Fruit fly (Drosophila melanogaster) whole organism, pupa: ENCODE data around the gene Fum3.
A peak's percentile ranks its signal among the peaks of the same experiment; 100 is the strongest.

ENCODE experiments used
- CG10348 ChIP-seq: fragments of 200-800 bp; sonication (Bioruptor generic); IDR thresholded peaks from 2 replicates; pipeline ENCODE4 v1.3.6; 2022; ENCODE audit warnings: missing biosample characterization, missing genetic modification characterization
- CG12605 ChIP-seq: fragments of 200-800 bp; sonication (Bioruptor generic); IDR thresholded peaks from 2 replicates; pipeline ENCODE4 v1.3.6; 2022; ENCODE audit warnings: missing biosample characterization, missing genetic modification characterization
- CG13204 ChIP-seq: fragments of 200-800 bp; sonication (Bioruptor generic); optimal IDR thresholded peaks from 2 replicates; lab custom pipeline; 2018; ENCODE audit warnings: missing biosample characterization, mild to moderate bottlenecking, missing genetic modification characterization, moderate library complexity
- CG14655 ChIP-seq: fragments of 200-800 bp; sonication (Bioruptor generic); optimal IDR thresholded peaks from 3 replicates; lab custom pipeline; 2017; ENCODE audit warnings: mild to moderate bottlenecking, missing biosample characterization, missing genetic modification reagents, missing genetic modification characterization
- CG15710 ChIP-seq: fragments of 200-800 bp; sonication (Bioruptor generic); optimal IDR thresholded peaks from 2 replicates; lab custom pipeline; 2018; ENCODE audit warnings: missing biosample characterization, mild to moderate bottlenecking, missing genetic modification characterization, moderate library complexity
- CG17806 ChIP-seq: fragments of 200-800 bp; sonication (Bioruptor generic); optimal IDR thresholded peaks from 2 replicates; lab custom pipeline; 2018; ENCODE audit warnings: missing biosample characterization, mild to moderate bottlenecking, missing genetic modification characterization, moderate library complexity
- CG32121 ChIP-seq: fragments of 200-800 bp; sonication (Bioruptor generic); IDR thresholded peaks from 2 replicates; pipeline ENCODE4 v1.3.6; 2022; ENCODE audit warnings: missing biosample characterization, missing genetic modification characterization
- CG34367 ChIP-seq: fragments of 200-800 bp; sonication (Bioruptor generic); optimal IDR thresholded peaks from 2 replicates; lab custom pipeline; 2018; ENCODE audit warnings: missing biosample characterization, mild to moderate bottlenecking, missing genetic modification characterization
- CG4496 ChIP-seq: fragments of 200-800 bp; sonication (Bioruptor generic); IDR thresholded peaks from 3 replicates; pipeline ENCODE4 v1.3.6; 2022; ENCODE audit warnings: missing biosample characterization, missing genetic modification characterization
- CG8159 ChIP-seq: fragments of 200-800 bp; sonication (Bioruptor generic); optimal IDR thresholded peaks from 3 replicates; lab custom pipeline; 2018; ENCODE audit warnings: missing biosample characterization, mild to moderate bottlenecking, missing genetic modification characterization, moderate library complexity
- CG8301 ChIP-seq: fragments of 200-800 bp; sonication (Bioruptor generic); optimal IDR thresholded peaks from 2 replicates; lab custom pipeline; 2018; ENCODE audit warnings: missing biosample characterization, mild to moderate bottlenecking, missing genetic modification characterization
- CG9948 ChIP-seq: fragments of 200-800 bp; sonication (Bioruptor generic); optimal IDR thresholded peaks from 2 replicates; lab custom pipeline; 2018; ENCODE audit warnings: missing biosample characterization, mild to moderate bottlenecking, missing genetic modification characterization, moderate library complexity
- D1 ChIP-seq: fragments of 200-800 bp; sonication (Bioruptor generic); optimal IDR thresholded peaks from 2 replicates; lab custom pipeline; 2018; ENCODE audit warnings: missing biosample characterization, mild to moderate bottlenecking, missing genetic modification characterization, moderate library complexity
- EcR ChIP-seq: fragments of 200-800 bp; sonication (Bioruptor generic); optimal IDR thresholded peaks from 3 replicates; lab custom pipeline; 2019; ENCODE audit warnings: missing biosample characterization, missing genetic modification characterization, mild to moderate bottlenecking, moderate library complexity, missing genetic modification reagents
- Ets98B ChIP-seq: fragments of 200-800 bp; sonication (Bioruptor generic); IDR thresholded peaks from 2 replicates; pipeline ENCODE4 v1.3.6; 2022; ENCODE audit warnings: missing biosample characterization, missing genetic modification characterization
- Pif1A ChIP-seq: fragments of 200-800 bp; sonication (Bioruptor generic); optimal IDR thresholded peaks from 3 replicates; lab custom pipeline; 2016; ENCODE audit warnings: missing biosample characterization, missing genetic modification characterization
- Pif1B ChIP-seq: fragments of 200-800 bp; sonication (Bioruptor generic); optimal IDR thresholded peaks from 3 replicates; lab custom pipeline; 2016; ENCODE audit warnings: missing biosample characterization, missing genetic modification characterization
- Snoo ChIP-seq: fragments of 200-800 bp; sonication (Bioruptor generic); optimal IDR thresholded peaks from 3 replicates; lab custom pipeline; 2017; ENCODE audit warnings: missing biosample characterization, mild to moderate bottlenecking, missing genetic modification characterization, inconsistent platforms
- fd96Ca ChIP-seq: fragments of 200-800 bp; sonication (Bioruptor generic); IDR thresholded peaks from 3 replicates; pipeline ENCODE4 v1.3.6; 2022; ENCODE audit warnings: missing biosample characterization, missing genetic modification characterization
- gl ChIP-seq: fragments of 200-800 bp; sonication (Bioruptor generic); optimal IDR thresholded peaks from 2 replicates; lab custom pipeline; 2018; ENCODE audit warnings: missing biosample characterization, mild to moderate bottlenecking, missing genetic modification characterization
- rn ChIP-seq: fragments of 200-800 bp; sonication (Bioruptor generic); IDR thresholded peaks from 2 replicates; pipeline ENCODE4 v1.3.6; 2022; ENCODE audit warnings: missing biosample characterization, missing genetic modification characterization

Fum3 gene

dm6 chr3L:11422338-11422802, 43.3 kb downstream of the Fum3 start:
- no peak for TF ChIP-seq CG34367
- peak; percentile 47 for TF ChIP-seq CG8159
- TF ChIP-seq CG9948, result peak; percentile 3
- peak; percentile 18 for TF ChIP-seq CG17806 (tag; lab: Kevin White, UChicago)
- TF ChIP-seq Snoo (tag; lab: Kevin White, UChicago), result peak; percentile 15

- TF ChIP-seq CG10348 (GFP tag; lab: Robert Waterston, UW), result no peak
- no peak for TF ChIP-seq rn (GFP tag; lab: Robert Waterston, UW)
- TF ChIP-seq Snoo (tag; lab: Kevin White, UChicago), result no peak
- no peak for TF ChIP-seq fd96Ca
- TF ChIP-seq CG4496 (GFP tag; lab: Robert Waterston, UW), result no peak
- no peak for TF ChIP-seq CG32121 (GFP tag; lab: Robert Waterston, UW)
- no peak for TF ChIP-seq CG12605 (GFP tag; lab: Robert Waterston, UW)
- no peak for TF ChIP-seq gl (tag; lab: Kevin White, UChicago)
- no peak for TF ChIP-seq CG15710
- no peak for TF ChIP-seq CG8301 (tag; lab: Kevin White, UChicago)
- no peak for TF ChIP-seq CG9948
- TF ChIP-seq, all 21 proteins: peak for 0
Measured at dm6 chr3L:11421905-11422304, 43.8 kb downstream of the Fum3 start.

dm6 chr3L:11420976-11421375, 44.7 kb downstream of the Fum3 start:
- TF ChIP-seq Pif1A (no peak), EcR (GFP tag; lab: Kevin White, UChicago) (no peak), CG4496 (GFP tag; lab: Robert Waterston, UW) (no peak), CG34367 (no peak), CG8301 (tag; lab: Kevin White, UChicago) (no peak), CG17806 (tag; lab: Kevin White, UChicago) (no peak), CG15710 (no peak), CG10348 (GFP tag; lab: Robert Waterston, UW) (no peak), Ets98B (GFP tag; lab: Robert Waterston, UW) (no peak), CG14655 (GFP tag; lab: Kevin White, UChicago) (no peak), fd96Ca (no peak), rn (GFP tag; lab: Robert Waterston, UW) (no peak), CG12605 (GFP tag; lab: Robert Waterston, UW) (no peak), CG13204 (GFP tag; lab: Kevin White, UChicago) (no peak), Snoo (tag; lab: Kevin White, UChicago) (no peak), Pif1B (GFP tag; lab: Kevin White, UChicago) (no peak), D1 (tag; lab: Kevin White, UChicago) (no peak)

- TF ChIP-seq CG8159, result no peak
- 0 out of 3 replicates have a peak, but pooled peaks have one; percentile 27 for TF ChIP-seq CG4496 (GFP tag; lab: Robert Waterston, UW)
- TF ChIP-seq CG14655 (GFP tag; lab: Kevin White, UChicago), result no peak
- TF ChIP-seq CG15710, result no peak
- no peak for TF ChIP-seq CG34367
- no peak for TF ChIP-seq CG17806 (tag; lab: Kevin White, UChicago)
Measured at dm6 chr3L:11419344-11419743, 46.3 kb downstream of the Fum3 start.

- TF ChIP-seq Snoo (tag; lab: Kevin White, UChicago) (no peak), Ets98B (GFP tag; lab: Robert Waterston, UW) (peak; percentile 60; the same call in 1 of the 2 replicates), CG32121 (GFP tag; lab: Robert Waterston, UW) (peak; percentile 46; the same call in 1 of the 2 replicates), fd96Ca (peak; percentile 39; the same call in 1 of the 3 replicates), CG9948 (peak; percentile 38), CG15710 (no peak), CG8159 (peak; percentile 15), CG8301 (tag; lab: Kevin White, UChicago) (peak; percentile 65), gl (tag; lab: Kevin White, UChicago) (no peak), CG13204 (GFP tag; lab: Kevin White, UChicago) (no peak), D1 (tag; lab: Kevin White, UChicago) (no peak), Pif1A (no peak), CG10348 (GFP tag; lab: Robert Waterston, UW) (no peak), EcR (GFP tag; lab: Kevin White, UChicago) (no peak), CG34367 (no peak), CG12605 (GFP tag; lab: Robert Waterston, UW) (peak; percentile 38; the same call in 1 of the 2 replicates), CG14655 (GFP tag; lab: Kevin White, UChicago) (peak; percentile 50), rn (GFP tag; lab: Robert Waterston, UW) (0 out of 2 replicates have a peak, but pooled peaks have one; percentile 8), Pif1B (GFP tag; lab: Kevin White, UChicago) (no peak), CG4496 (GFP tag; lab: Robert Waterston, UW) (no peak; the same call in 2 of the 3 replicates), CG17806 (tag; lab: Kevin White, UChicago) (no peak)
Measured at dm6 chr3L:11418041-11418674, 47.5 kb downstream of the Fum3 start.

dm6 chr3L:11417273-11418040, 48.2 kb downstream of the Fum3 start:
- TF ChIP-seq CG12605 (GFP tag; lab: Robert Waterston, UW) (no peak), CG13204 (GFP tag; lab: Kevin White, UChicago) (no peak), CG9948 (peak; percentile 25), CG17806 (tag; lab: Kevin White, UChicago) (peak; percentile 12), CG15710 (no peak), CG14655 (GFP tag; lab: Kevin White, UChicago) (peak; percentile 48), EcR (GFP tag; lab: Kevin White, UChicago) (no peak), CG10348 (GFP tag; lab: Robert Waterston, UW) (no peak), Ets98B (GFP tag; lab: Robert Waterston, UW) (peak; percentile 40; the same call in 1 of the 2 replicates), gl (tag; lab: Kevin White, UChicago) (no peak), fd96Ca (peak; percentile 13; the same call in 2 of the 3 replicates), CG32121 (GFP tag; lab: Robert Waterston, UW) (peak; percentile 77), D1 (tag; lab: Kevin White, UChicago) (no peak), Pif1A (no peak), CG4496 (GFP tag; lab: Robert Waterston, UW) (peak; percentile 53; the same call in 2 of the 3 replicates), CG8159 (peak; percentile 13), Pif1B (GFP tag; lab: Kevin White, UChicago) (no peak), rn (GFP tag; lab: Robert Waterston, UW) (no peak), CG8301 (tag; lab: Kevin White, UChicago) (peak; percentile 23), CG34367 (no peak), Snoo (tag; lab: Kevin White, UChicago) (no peak)
